Worm (Caenorhabditis elegans): ENCODE data around the gene F35B3.4.

Gene F35B3.4

DNA sequence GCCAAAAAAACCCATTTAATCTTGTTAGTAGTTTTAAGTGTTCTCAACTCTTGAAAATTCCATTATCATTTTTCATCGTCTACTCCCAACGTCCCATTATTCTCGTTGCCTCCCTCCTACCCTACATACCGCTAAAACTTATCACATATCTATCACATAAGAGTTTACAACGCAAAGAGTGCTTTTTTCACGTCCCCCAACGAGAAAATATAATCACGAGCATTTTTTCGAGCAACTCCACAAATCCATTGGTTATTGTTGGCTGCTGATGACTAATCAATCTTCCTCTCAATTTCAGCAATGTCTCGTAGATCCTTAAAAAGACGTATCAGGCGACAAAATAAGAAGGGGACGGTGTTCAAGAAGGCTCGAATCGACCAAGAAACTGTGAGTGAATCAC, 42.5 kb downstream of the F35B3.4 start, which contains the start of gene mbl-1:
mbl-1 (plus strand) TSS at position 301 of the 400 bp plus-strand sequence.
- no peak for TF ChIP-seq nhr-11 (tag; optimal IDR thresholded peaks at IDR 0.05)
- no peak for TF ChIP-seq R02D3.7 (tag; optimal IDR thresholded peaks at IDR 0.05)
- no peak for TF ChIP-seq nhr-67 (tag; optimal IDR thresholded peaks at IDR 0.05)
- no peak for TF ChIP-seq pqm-1 (tag; optimal IDR thresholded peaks at IDR 0.05)
- no peak for TF ChIP-seq hmg-11 (tag; optimal IDR thresholded peaks at IDR 0.05)
- no peak for TF ChIP-seq fkh-2 (tag; optimal IDR thresholded peaks at IDR 0.05)
- no peak for TF ChIP-seq ama-1 (optimal IDR thresholded peaks at IDR 0.05)
- TF ChIP-seq lin-15B (tag; optimal IDR thresholded peaks at IDR 0.05) = no peak
- TF ChIP-seq daf-12 (tag; optimal IDR thresholded peaks at IDR 0.05) = no peak
- TF ChIP-seq mdl-1 (tag; optimal IDR thresholded peaks at IDR 0.05) = no peak
- TF ChIP-seq tbx-2 (tag; optimal IDR thresholded peaks at IDR 0.05) = no peak
- no peak for TF ChIP-seq ceh-28 (tag; optimal IDR thresholded peaks at IDR 0.05)
- no peak for TF ChIP-seq ztf-4 (tag; optimal IDR thresholded peaks at IDR 0.05)
- TF ChIP-seq elt-1 (tag; optimal IDR thresholded peaks at IDR 0.05) = no peak
- TF ChIP-seq nhr-237 (tag; optimal IDR thresholded peaks at IDR 0.05) = no peak
- TF ChIP-seq elt-3 (tag; optimal IDR thresholded peaks at IDR 0.05) = no peak

ce11 chrX:16976043-16976442, 44.7 kb downstream of the F35B3.4 start, which contains the start of gene F52G3.5:
F52G3.5 (minus strand) TSS chrX:16976143.
- TF ChIP-seq fos-1 (tag; optimal IDR thresholded peaks at IDR 0.05) (no peak), tbx-2 (tag; optimal IDR thresholded peaks at IDR 0.05) (no peak), sea-2 (GFP tag; optimal IDR thresholded peaks at IDR 0.05) (no peak), ztf-11 (tag; optimal IDR thresholded peaks at IDR 0.05) (no peak), egl-5 (tag; optimal IDR thresholded peaks at IDR 0.05) (no peak), zag-1 (tag; optimal IDR thresholded peaks at IDR 0.05) (no peak), elt-2 (tag; optimal IDR thresholded peaks at IDR 0.05) (no peak), ceh-82 (tag; optimal IDR thresholded peaks at IDR 0.05) (no peak), fkh-2 (tag; optimal IDR thresholded peaks at IDR 0.05) (no peak), nhr-28 (tag; optimal IDR thresholded peaks at IDR 0.05) (no peak), eor-1 (tag; optimal IDR thresholded peaks at IDR 0.05) (no peak), pqm-1 (tag; optimal IDR thresholded peaks at IDR 0.05) (no peak), ceh-16 (tag; optimal IDR thresholded peaks at IDR 0.05) (no peak), nhr-76 (tag; optimal IDR thresholded peaks at IDR 0.05) (no peak), ztf-4 (tag; optimal IDR thresholded peaks at IDR 0.05) (no peak), hmg-11 (tag; optimal IDR thresholded peaks at IDR 0.05) (no peak)

Measured in whole organism, L3 larva.